Fruit fly (Drosophila melanogaster) whole organism, wandering third instar larva: ENCODE results near the gene Ugt37B1.

Experiments
- CG32264 ChIP-seq: fragments of 200-800 bp; sonication (Bioruptor generic); optimal IDR thresholded peaks from 2 replicates; lab custom pipeline; 2016; ENCODE audit warnings: missing biosample characterization, missing genetic modification characterization
- Dfd ChIP-seq: fragments of >200 bp; optimal IDR thresholded peaks from 2 replicates; lab custom pipeline; 2017; ENCODE audit warnings: missing biosample characterization, missing genetic modification characterization
- Hr78 ChIP-seq: fragments of >200 bp; optimal IDR thresholded peaks from 2 replicates; lab custom pipeline; 2017; ENCODE audit warnings: missing biosample characterization, missing genetic modification characterization
- Myc ChIP-seq: fragments of >200 bp; optimal IDR thresholded peaks from 2 replicates; lab custom pipeline; 2017
- h ChIP-seq: fragments of 200-800 bp; sonication (Bioruptor generic); optimal IDR thresholded peaks from 3 replicates; lab custom pipeline; 2016; ENCODE audit warnings: missing biosample characterization, mild to moderate bottlenecking, missing genetic modification characterization
- jim ChIP-seq: fragments of 175-275, 200-325 bp; sonication (Bioruptor generic); optimal IDR thresholded peaks from 2 replicates; lab custom pipeline; 2016; ENCODE audit warnings: missing biosample characterization, mild to moderate bottlenecking, missing genetic modification characterization
- pan ChIP-seq: fragments of >200 bp; optimal IDR thresholded peaks from 2 replicates; lab custom pipeline; 2017
- usp ChIP-seq: fragments of >200 bp; optimal IDR thresholded peaks from 2 replicates; lab custom pipeline; 2017; ENCODE audit warnings: missing biosample characterization, missing genetic modification characterization

DNA sequence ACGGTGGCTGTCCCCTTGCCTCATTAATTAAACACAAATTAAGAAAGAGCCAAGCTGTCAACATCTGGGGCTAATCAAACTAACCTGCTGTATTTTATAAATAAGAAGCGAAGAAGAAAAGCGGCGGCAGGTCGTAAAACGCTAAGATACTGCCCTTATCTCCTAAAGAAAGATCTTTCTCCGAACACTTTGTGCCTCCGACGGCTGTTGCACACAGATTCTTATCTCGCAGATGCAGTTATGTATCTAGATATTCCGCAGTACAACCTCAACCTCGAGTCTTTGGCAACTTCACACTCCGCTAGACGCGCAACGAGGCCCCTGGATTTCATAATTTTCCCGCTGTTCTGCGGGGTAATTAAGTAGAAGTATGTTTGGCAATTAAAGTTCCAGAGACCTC, 44.9 kb upstream of the Ugt37B1 start:
- TF ChIP-seq Myc (lab: Kevin White, UChicago), result no peak
- no peak for TF ChIP-seq Dfd (GFP tag; lab: Kevin White, UChicago)
- no peak for TF ChIP-seq Hr78 (GFP tag; lab: Kevin White, UChicago)
- no peak for TF ChIP-seq pan (lab: Kevin White, UChicago)
- TF ChIP-seq CG32264 (GFP tag; lab: Kevin White, UChicago), result no peak
- no peak for TF ChIP-seq usp (GFP tag; lab: Kevin White, UChicago)
- no peak for TF ChIP-seq jim (GFP tag; lab: Kevin White, UChicago)
- no peak for TF ChIP-seq h
